Fruit fly (Drosophila melanogaster): ENCODE results near the gene alpha4GT1.

Gene alpha4GT1

DNA sequence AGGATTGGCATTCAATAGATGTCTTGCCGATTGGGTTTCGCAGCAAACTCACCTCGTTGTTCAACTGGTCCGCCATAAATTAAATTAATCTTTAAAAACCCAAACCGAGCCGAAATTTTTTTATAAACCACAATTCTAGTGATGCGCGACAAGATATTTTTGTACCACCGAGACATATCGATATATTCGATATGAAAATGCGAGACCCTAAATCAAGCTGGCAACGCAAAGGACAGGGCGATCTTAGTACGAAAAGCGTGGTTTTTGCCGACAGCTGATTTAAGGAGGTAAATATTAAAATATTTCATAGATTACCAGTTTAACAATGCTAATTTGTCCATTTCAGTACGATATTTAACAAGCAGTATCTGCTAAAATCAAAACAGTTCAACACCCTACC is 6.1 kb upstream of the alpha4GT1 start, which contains the start of the genes Sf3b2 and CG17219:
TSS of gene Sf3b2 (minus strand) at position 157 of the 400 bp plus-strand sequence.
TSS of gene CG17219 (plus strand) at position 242 of the 400 bp plus-strand sequence.
- TF ChIP-seq CG17801 (GFP tag; optimal IDR thresholded peaks at IDR 0.05; ENCODE audit: partially characterized antibody): peak; percentile 15

DNA sequence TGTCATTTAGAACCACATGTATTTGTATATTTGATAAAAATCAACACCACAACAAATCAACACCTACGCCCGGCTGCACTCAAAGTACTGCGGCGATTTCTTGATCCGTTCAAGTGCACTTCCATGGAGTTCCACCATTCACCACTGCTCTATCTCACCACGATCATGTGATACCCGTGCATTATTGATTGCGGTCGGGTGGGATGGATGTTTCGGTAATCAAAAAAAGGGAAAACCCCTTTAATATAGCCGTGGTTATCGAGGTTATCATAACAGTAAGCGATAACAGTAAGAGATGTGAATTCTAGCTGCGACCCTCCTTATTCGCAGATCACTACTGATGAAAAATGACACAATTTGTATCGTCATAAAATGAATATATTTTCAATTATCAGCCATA is 4.7 kb downstream of the alpha4GT1 start, which contains the start of the genes CG17224 and CG17264:
TSS of gene CG17224 (minus strand) at position 97 of the 400 bp plus-strand sequence.
TSS of gene CG17264 (plus strand) at position 297 of the 400 bp plus-strand sequence.
- TF ChIP-seq CG17801 (GFP tag; optimal IDR thresholded peaks at IDR 0.05; ENCODE audit: partially characterized antibody): peak; percentile 23

DNA sequence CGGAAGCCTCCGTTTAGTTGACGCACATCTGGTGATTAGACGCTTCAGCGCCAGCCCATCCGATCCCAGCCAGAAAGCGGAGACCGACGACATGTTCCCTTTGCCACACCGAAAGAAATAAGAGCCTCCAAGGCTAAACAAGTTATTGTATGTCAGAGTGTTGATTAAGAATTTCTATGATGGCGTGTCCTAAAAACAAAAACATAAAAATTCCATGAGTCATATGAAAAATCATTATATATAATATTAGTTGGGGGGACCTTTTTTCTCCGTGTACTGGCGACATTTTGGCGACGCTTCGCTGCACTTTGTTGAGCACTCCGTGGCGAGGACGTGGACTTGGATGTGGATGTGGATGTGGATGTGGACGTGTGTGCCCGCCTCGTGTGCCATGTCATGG is 10.2 kb downstream of the alpha4GT1 start:
- TF ChIP-seq CG17801 (GFP tag; optimal IDR thresholded peaks at IDR 0.05; ENCODE audit: partially characterized antibody): no peak

DNA sequence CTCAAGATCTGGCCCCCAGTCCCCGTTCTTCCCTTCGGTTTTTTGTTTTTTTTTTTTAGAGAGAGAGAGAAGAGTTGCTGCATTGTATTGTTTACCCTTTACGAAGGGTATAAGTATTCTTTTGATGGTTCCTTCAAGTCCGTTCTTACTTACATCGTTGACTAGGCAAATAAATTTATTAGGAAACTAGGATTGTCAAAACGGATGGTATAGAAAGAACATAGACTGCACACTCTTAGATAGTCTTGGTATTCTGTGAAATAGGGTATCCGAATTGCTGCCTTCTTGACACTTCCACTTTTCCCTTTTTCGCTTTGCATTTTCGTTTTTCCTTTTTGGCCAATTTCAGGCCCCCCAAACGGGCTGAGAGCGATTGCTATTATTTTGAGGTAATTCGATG is 11.5 kb downstream of the alpha4GT1 start:
- TF ChIP-seq CG17801 (GFP tag; optimal IDR thresholded peaks at IDR 0.05; ENCODE audit: partially characterized antibody): no peak

- TF ChIP-seq CG17801 (GFP tag; optimal IDR thresholded peaks at IDR 0.05; ENCODE audit: partially characterized antibody): no peak
These were observed 13.5 kb downstream of the alpha4GT1 start for dm6 chr2L:3009438-3009837.

dm6 chr2L:3006925-3007426 is 16.0 kb downstream of the alpha4GT1 start:
- TF ChIP-seq CG17801 (GFP tag; optimal IDR thresholded peaks at IDR 0.05; ENCODE audit: partially characterized antibody): no peak

DNA sequence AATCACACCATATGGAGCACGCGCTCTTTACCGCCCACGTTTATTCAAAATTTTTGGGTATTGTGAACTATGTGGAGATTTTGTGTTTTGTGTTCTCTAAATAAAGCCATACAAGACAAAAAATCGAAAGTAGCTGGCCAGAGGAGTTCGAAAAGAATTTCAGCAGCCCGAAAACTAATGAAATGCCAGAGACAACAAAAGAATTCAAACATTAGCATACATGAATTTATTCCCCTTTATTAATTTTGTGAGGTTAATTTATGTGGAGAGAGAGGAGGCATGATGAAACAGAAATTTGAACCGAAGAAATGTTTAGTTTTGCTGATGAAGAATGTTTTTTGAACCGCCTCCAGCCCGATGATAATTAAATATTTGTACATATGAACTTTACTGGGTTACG is 16.7 kb downstream of the alpha4GT1 start:
- no peak for TF ChIP-seq CG17801 (GFP tag; optimal IDR thresholded peaks at IDR 0.05; ENCODE audit: partially characterized antibody)

- no peak for TF ChIP-seq CG17801 (GFP tag; optimal IDR thresholded peaks at IDR 0.05; ENCODE audit: partially characterized antibody)
These were observed 17.5 kb downstream of the alpha4GT1 start for dm6 chr2L:3005483-3005882.

dm6 chr2L:3004601-3005000 is 18.3 kb downstream of the alpha4GT1 start:
- TF ChIP-seq CG17801 (GFP tag; optimal IDR thresholded peaks at IDR 0.05; ENCODE audit: partially characterized antibody): no peak

- TF ChIP-seq CG17801 (GFP tag; optimal IDR thresholded peaks at IDR 0.05; ENCODE audit: partially characterized antibody): no peak
These were observed 19.5 kb downstream of the alpha4GT1 start for dm6 chr2L:3003399-3003798.

DNA sequence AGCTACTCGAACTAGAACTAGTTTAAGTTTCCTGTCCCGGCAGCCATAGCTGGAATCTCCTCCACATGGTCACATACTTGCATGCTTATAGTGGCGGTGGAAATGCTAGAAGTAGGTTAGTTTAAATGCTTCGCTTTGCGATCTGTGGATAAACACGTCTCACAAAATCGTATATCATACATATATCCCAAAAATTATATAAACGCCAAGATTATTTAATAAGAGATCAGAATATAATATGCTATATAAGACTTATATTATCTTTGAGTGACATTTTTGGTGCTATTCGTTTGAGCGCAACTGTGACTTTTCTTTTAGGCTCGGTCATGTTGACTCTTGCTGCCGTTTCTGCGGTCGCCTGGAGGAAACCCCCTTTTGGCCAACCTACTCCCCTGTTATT is 21.0 kb downstream of the alpha4GT1 start:
- TF ChIP-seq CG17801 (GFP tag; optimal IDR thresholded peaks at IDR 0.05; ENCODE audit: partially characterized antibody): no peak

DNA sequence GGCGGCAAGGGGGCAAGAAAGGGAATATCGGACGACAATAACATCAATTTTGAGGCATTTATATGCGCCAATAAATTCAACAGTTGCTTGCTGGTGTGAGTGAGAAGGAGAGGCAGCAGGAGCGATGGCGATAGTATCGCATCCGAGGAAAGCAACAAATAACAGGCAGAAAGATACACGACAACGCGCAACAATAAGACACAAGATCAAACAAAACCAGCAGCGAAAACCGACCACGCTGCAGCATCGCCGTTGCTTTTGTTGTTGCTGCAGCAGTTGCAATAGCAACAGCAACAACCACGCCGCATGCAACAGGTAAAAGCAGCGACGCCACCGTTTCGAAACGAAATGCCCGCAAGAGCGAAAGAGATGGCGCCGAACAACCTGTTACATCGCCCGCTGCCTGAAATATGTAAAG is 22.4 kb downstream of the alpha4GT1 start:
- TF ChIP-seq CG17801 (GFP tag; optimal IDR thresholded peaks at IDR 0.05; ENCODE audit: partially characterized antibody): no peak

DNA sequence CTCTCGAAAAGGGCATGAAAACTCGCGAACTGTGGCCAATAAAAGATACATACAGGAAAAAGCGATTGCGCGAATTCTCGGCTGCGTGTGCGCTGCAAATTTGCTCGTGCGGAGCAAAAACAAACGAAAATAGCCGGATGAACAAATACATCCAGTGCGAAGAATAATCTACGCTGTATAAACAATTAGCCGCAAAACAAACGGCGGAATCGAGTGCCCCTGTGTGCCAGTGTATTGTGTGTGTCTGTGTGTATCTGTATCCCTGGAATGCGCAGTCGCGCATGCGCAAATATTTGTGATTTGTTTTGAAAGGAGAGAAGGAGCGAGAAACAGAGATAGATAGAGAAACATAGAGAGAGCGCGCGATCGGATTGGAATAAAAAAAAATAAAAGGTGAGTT is 23.3 kb downstream of the alpha4GT1 start:
- no peak for TF ChIP-seq CG17801 (GFP tag; optimal IDR thresholded peaks at IDR 0.05; ENCODE audit: partially characterized antibody)

dm6 chr2L:2999113-2999512 is 23.8 kb downstream of the alpha4GT1 start, which contains the start of gene Ccdc85:
TSS of gene Ccdc85 (plus strand) at chr2L:2999286.
- TF ChIP-seq CG17801 (GFP tag; optimal IDR thresholded peaks at IDR 0.05; ENCODE audit: partially characterized antibody): peak; percentile 15

- no peak for TF ChIP-seq CG17801 (GFP tag; optimal IDR thresholded peaks at IDR 0.05; ENCODE audit: partially characterized antibody)
These were observed 29.2 kb downstream of the alpha4GT1 start for dm6 chr2L:2993702-2994101.

DNA sequence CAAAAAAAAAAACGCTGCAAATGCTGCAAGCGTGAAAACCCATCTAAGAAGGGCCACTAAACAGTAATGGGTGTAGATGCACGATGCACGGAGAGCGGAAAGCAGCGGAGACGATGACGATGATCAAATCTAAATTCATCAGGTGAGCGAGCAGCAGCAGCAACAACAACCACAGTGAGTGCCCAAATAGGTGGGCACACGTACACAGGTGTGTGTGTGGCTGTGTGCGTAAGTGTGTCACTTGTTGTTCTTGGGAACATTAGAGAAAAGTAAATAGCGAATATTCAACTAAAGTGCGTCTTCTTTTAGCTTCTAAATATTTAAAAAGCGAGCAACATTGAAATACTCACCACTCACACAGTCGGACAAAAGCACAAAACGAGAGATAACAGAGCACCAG is 29.7 kb downstream of the alpha4GT1 start:
- no peak for TF ChIP-seq CG17801 (GFP tag; optimal IDR thresholded peaks at IDR 0.05; ENCODE audit: partially characterized antibody)

dm6 chr2L:2992664-2993174 is 30.2 kb downstream of the alpha4GT1 start, which contains the start of the genes okr and CG3558:
TSS of gene okr (minus strand) at chr2L:2992759.
TSS of gene CG3558 (plus strand) at chr2L:2992870.
- TF ChIP-seq CG17801 (GFP tag; optimal IDR thresholded peaks at IDR 0.05; ENCODE audit: partially characterized antibody): no peak
